Worm (Caenorhabditis elegans) whole organism, L4/young adult: ENCODE data around the gene dod-6.
"Not testable (repeated sequence)": the region's sequence is repeated elsewhere in the genome, so short reads cannot be mapped to it uniquely, and the experiment has no call there.

Experiments used
- W03F9.2 ChIP-seq: fragments of 150-350 bp; optimal IDR thresholded peaks from 2 replicates; lab custom pipeline; 2014; ENCODE audit warnings: missing biosample characterization, missing genetic modification characterization
- dao-5 ChIP-seq: sonication (generic microtip); optimal IDR thresholded peaks from 2 replicates; lab custom pipeline; 2016; ENCODE audit warnings: missing genotype, missing genetic modification characterization, moderate library complexity, missing compliant biosample characterization
- him-1 ChIP-seq: sonication (generic microtip); optimal IDR thresholded peaks from 2 replicates; lab custom pipeline; 2016; ENCODE audit warnings: missing genotype, missing genetic modification reagents, missing genetic modification characterization, missing compliant biosample characterization

Gene dod-6

DNA sequence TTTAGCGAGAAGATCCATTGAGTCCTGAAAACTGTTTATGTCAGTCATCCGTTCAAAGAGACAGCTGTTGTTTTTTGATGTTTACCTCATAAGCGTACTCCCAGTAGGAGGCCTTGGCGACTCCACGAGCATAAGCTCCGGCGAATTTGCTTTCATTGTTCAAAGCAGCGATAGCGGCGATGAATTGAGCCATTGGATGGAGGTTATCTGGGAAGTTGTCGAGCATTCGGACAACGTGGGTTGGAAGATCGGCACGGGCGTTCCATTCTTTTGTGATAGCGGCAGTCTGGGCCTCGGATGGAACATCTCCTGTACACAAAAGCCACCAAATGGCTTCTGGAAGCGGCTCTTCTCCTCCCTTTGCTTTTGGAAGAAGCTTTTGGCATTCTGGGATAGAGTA is 18.4 kb downstream of the dod-6 start:
- no peak for TF ChIP-seq dao-5 (tag; lab: Kevin White, UChicago)
- TF ChIP-seq him-1 (tag; lab: Kevin White, UChicago) = no peak
- TF ChIP-seq W03F9.2 (tag; lab: Kevin White, UChicago) = no peak

DNA sequence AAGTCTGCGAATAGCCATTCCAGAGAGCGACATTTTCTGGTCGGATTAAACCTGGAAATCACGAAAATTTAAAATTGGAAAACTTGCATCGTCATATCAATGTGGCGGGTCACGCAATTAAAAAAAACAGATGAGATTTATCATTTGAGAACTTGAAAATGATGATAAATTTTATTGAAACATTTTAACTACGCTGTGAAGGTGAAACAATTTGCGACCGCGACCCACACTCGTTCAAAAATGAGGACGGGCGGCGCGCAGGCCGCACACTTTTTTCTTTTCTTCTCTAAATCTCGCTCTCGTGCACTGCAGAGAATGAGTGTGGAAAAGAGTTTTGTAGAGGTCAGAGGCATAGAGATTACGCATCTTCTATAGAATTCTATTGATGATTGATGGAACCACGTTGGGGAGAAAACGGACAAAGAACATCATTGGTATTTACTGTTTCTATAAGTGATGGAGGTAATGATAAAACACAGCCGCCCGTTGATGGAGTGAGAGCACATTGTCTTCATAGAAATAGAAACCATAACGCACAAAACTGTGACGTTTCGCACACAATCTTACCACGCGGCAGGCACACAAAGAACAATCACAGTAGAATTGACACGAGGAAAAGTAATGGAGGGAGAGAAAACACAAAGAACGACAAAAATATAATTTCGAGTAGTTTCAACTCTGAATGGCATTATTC is 19.2 kb downstream of the dod-6 start, which contains the start of gene cts-1:
TSS of gene cts-1 (minus strand) at position 51 of the 694 bp plus-strand sequence.
- no peak for TF ChIP-seq him-1 (tag; lab: Kevin White, UChicago)
- TF ChIP-seq W03F9.2 (tag; lab: Kevin White, UChicago) = peak; percentile 57
- no peak for TF ChIP-seq dao-5 (tag; lab: Kevin White, UChicago)

DNA sequence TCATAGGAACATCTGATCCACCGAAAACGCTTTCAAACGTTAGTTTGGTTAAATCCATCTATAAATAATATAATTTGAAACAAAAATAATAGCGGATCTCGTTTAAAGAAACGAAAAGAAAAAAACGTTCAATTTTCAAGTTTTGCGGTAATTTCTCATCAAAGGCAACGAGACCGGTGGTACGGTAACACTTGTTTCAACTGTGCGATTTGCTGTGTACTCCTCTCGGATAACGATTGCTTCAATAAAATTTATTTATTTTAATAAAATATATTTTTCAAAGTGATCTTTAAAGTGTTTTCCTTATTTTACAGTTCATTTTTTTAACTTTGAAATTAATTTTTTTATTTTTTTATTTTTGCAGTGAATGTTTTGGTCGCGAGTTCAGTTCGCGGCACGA is 21.1 kb downstream of the dod-6 start, which contains the start of the genes rde-4 and cox-14:
TSS of gene rde-4 (minus strand) at position 60 of the 400 bp plus-strand sequence.
TSS of gene cox-14 (plus strand) at position 356 of the 400 bp plus-strand sequence.
- TF ChIP-seq dao-5 (tag; lab: Kevin White, UChicago) (no peak), W03F9.2 (tag; lab: Kevin White, UChicago) (peak; percentile 82), him-1 (tag; lab: Kevin White, UChicago) (no peak)

DNA sequence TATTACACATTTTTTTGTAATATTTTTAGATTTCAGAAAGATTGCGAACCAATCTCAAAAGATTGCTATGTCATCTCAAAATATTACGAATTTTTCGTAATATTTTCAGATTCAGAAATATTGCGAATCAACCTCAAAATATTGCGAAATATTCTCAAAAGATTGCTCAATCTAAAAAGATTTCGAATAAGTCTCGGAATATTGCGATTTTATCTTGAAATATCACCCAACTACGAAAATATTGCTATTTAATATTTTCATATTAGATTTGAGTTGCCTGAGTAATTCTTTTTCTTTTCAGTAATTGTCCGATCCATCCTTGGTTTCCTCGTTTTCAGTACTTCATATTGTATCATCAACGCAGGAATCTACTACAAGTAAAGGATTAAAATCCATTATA is 24.3 kb downstream of the dod-6 start, which contains the start of gene Y70G10A.4:
TSS of gene Y70G10A.4 (plus strand) at position 301 of the 400 bp plus-strand sequence.
- not testable (repeated sequence) for TF ChIP-seq W03F9.2, him-1, dao-5 (tag; lab: Kevin White, UChicago)

DNA sequence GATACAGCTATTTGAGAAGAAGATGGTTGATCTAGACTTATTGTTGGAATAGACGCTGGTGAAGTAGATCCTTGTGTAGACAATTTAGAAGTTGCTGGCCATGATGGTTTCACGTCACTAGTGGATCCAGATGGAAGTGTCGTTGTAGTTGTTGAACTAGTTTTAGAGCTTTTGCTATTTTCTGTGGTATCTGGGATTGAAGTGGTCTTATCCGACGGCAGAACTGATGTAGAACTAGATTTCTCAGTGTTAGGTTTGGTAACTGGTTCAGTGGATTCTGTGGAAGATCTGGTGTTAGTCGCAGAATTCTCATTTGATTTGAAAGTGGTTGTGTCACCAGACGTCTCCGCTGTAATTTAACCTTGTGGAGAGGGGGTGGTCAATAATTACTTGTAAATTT is 34.1 kb downstream of the dod-6 start:
- TF ChIP-seq dao-5 (tag; lab: Kevin White, UChicago) (no peak), W03F9.2 (tag; lab: Kevin White, UChicago) (no peak), him-1 (tag; lab: Kevin White, UChicago) (no peak)

DNA sequence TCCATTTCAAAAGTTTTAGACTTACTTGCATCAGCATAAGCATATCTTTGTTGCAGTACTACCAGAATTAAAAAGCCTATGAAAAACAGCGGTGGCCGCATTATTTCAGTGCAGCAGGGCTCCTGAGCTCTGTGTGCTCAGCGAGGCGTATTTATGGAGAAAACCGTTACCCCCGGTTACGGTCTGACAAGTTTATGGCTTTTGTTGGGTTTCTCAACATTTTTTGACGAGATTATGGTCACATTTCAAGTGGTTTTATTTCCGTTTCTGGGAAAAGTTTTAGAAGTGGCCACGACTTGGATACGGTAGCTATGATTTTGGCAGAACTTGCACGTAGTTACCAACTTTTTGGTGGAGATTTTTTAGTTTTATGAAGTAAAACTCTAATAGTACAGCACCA is 36.5 kb downstream of the dod-6 start, which contains the start of gene paml-1:
TSS of gene paml-1 (minus strand) at position 101 of the 400 bp plus-strand sequence.
- no peak for TF ChIP-seq him-1 (tag; lab: Kevin White, UChicago)
- TF ChIP-seq dao-5 (tag; lab: Kevin White, UChicago) = no peak
- no peak for TF ChIP-seq W03F9.2 (tag; lab: Kevin White, UChicago)

DNA sequence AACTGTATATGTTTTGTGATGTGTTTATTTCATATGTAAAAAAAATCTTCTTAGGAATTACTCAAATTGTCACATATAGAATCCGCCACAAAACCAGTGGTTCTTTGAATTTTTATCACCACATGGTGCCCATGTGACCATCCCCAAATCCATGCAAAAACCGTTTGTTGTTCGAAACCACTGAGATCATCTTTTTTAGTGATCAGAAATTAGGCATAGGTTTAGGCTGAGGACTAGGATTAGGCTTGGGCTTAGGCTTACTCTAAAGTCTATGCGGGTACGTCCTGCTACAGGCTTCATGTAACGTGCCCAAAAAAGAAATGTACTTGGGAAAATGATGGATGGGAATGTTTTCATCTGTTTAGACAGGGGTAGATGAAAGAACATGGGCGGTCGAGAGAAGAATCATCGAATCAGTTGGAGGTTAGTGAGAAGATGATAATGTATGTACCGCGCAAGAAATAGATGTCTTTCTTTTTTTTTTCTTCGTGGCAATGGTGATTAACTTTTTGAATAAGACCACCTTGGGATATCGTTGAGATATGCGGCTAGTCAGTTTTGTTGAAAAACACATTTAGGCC is 38.9 kb downstream of the dod-6 start:
- TF ChIP-seq dao-5 (tag; lab: Kevin White, UChicago) (no peak), him-1 (tag; lab: Kevin White, UChicago) (no peak), W03F9.2 (tag; lab: Kevin White, UChicago) (no peak)

DNA sequence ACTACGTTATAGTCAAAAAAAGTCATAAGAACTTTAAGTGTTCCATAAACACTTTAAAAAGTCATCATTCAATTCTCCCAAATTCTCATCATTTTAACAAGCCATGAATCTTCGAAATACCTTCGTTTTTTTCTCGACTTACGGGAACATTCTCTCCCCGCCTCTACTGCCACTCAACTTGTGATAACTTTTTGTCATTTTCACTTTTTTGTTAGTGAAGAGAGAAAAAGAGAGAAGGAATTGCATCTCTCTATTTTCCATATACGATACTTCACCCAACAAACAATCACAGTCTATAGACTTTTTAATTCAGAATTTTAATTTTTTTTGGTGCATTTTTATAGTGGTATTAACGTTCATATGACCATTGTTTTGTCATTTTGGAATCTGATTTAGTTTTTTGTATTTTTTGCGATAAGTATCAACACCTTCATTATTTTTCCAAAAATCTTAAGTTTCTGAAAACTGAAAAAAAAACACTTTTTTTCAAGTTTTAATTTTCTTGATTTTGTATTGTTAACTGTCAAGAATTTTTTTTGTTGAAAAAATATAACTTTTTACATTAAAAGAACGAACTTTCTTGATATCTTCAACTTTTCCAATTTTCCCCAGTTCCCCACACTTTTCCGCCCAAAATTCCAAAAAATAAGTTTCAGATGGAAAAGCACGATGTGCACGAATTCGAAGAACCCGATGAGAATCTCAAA is 41.1 kb downstream of the dod-6 start, which contains the start of gene Y70G10A.3:
TSS of gene Y70G10A.3 (plus strand) at position 657 of the 707 bp plus-strand sequence.
- TF ChIP-seq W03F9.2 (tag; lab: Kevin White, UChicago) (no peak), dao-5 (tag; lab: Kevin White, UChicago) (no peak), him-1 (tag; lab: Kevin White, UChicago) (no peak)

DNA sequence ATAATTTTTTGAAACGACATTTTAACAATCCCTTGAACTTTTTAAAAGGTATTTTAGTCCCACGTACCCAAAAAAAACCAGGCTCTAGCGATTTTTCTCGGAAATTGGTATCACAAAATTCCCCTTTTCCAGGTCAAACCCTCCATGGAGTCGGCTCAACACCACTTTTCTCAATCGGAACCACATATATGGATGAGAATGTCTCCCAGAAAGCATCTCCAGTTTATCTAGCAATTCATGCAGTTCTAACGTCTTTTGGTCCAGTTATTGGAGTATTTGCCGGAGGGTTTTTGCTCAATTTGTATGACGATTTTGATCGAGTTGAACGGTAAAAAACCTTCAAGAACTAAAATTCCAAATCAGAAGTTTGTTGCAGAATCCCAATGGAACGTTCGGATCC is 42.6 kb downstream of the dod-6 start:
- TF ChIP-seq dao-5 (tag; lab: Kevin White, UChicago) (no peak), him-1 (tag; lab: Kevin White, UChicago) (no peak), W03F9.2 (tag; lab: Kevin White, UChicago) (no peak)

DNA sequence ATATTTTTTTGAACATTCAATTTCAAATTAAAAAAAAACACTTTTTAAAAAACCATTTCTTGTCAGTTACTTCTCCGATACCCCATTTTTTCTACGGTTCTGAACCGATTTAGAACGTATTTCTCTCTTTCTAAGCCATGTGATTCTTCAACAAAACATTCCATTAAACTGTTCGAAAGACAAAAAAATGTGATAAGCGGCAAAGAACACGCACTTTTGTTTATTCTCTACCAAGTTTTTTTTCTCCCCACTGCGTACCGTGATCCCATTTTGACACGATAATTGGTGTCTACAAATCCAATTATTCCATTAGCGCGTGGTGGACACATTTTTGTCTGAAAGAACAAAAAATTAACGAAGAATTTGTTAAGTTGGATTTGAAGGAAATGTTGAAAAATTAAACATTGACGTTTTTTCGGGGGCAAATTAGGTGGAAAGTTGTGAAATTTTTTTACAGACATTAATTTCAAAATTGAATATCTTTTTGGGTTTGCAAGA is 43.9 kb downstream of the dod-6 start:
- no peak for TF ChIP-seq dao-5 (tag; lab: Kevin White, UChicago)
- no peak for TF ChIP-seq him-1 (tag; lab: Kevin White, UChicago)
- no peak for TF ChIP-seq W03F9.2 (tag; lab: Kevin White, UChicago)

DNA sequence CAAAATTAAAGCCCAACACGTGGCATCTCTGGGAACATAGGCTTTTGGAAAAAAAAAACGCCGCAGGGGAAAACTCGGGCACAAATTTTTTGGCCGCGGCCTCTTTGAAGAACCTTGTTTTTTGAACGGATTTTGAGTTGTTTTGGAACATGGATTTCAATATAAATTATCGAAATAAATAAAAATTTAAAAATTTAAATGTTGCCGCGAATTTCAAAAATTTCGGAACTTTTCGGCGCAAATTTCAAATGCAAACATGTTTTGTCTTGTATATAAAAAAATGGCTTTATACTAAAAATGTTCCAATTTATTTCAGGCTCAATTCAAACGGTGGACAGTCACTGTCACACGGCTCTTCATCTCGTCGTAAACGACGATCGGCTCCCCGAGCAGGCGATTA is 46.5 kb downstream of the dod-6 start:
- TF ChIP-seq W03F9.2 (tag; lab: Kevin White, UChicago) = no peak
